Worm (Caenorhabditis elegans): ENCODE results near the gene K08B4.7.

DNA sequence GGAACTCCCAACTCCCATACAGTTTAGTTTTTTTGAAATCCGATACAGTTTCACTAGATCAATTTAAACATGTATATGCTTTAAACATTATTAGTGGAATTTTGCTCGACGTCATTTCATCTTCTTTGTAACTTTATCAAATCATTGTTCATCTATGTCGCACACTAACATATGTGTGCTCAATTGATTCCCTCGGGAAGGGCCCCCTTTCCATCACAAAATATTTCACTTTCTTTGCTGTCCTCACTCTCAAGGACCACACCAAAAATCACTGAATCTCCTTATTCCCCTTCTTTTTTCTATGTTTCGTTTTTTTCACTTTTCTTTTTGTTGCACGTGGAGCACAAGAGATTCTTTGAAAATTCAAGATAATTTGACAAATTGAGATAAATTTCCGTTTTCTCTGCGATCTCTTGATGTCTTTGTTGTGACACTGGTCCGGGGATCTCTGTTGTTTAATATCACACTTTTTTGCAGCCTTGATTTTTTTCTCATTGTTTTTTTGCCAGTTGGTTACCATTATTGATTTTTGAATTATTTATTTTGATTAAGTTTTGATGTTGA lies 45.0 kb downstream of the K08B4.7 start:
- TF ChIP-seq nhr-237 (tag; optimal IDR thresholded peaks at IDR 0.05) (no peak), Y5F2A.4 (GFP tag; optimal IDR thresholded peaks at IDR 0.05) (no peak)

Data from whole organism, L4 larva.